Worm (Caenorhabditis elegans): ENCODE results near the gene C56E6.4.

C56E6.4 gene

ce11 chrII:6565077-6565476, 36.5 kb upstream of the C56E6.4 start, which contains the start of gene mpz-3 (continued):
- TF ChIP-seq ets-4 (tag; optimal IDR thresholded peaks at IDR 0.05) (no peak), dve-1 (tag; optimal IDR thresholded peaks at IDR 0.05) (peak; percentile 30), elt-4 (tag; optimal IDR thresholded peaks at IDR 0.05) (no peak), fax-1 (tag; optimal IDR thresholded peaks at IDR 0.05) (peak; percentile 23), tbx-2 (tag; optimal IDR thresholded peaks at IDR 0.05) (peak; percentile 39), ceh-2 (tag; optimal IDR thresholded peaks at IDR 0.05) (peak; percentile 2), hlh-30 (tag; optimal IDR thresholded peaks at IDR 0.05; ENCODE audit: insufficient read depth) (no peak), dmd-4 (tag; optimal IDR thresholded peaks at IDR 0.05; ENCODE audit: borderline replicate concordance) (no peak), nfya-1 (tag; optimal IDR thresholded peaks at IDR 0.05) (no peak), npax-4 (tag; optimal IDR thresholded peaks at IDR 0.05) (peak; percentile 16), pag-3 (tag; optimal IDR thresholded peaks at IDR 0.05; ENCODE audit: borderline replicate concordance) (no peak)

DNA sequence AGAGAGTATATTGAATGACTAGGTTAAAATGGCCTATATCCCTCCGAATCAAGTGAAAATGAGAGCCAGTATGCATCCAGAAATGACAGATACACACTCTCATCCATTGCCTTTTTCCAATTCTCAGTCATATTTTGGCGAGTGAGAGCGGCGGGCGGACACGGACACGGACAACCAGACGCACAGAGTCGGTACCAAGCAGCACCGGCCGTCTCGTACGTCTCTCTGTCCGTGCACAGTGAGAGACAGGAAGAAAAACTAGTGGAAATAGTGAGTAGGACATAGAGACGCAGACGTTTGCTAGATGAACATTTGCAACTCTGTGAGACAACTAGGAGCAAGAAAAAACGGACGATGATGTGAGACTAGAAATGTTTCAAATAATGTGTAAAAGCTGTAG, 34.7 kb upstream of the C56E6.4 start:
- no peak for TF ChIP-seq ahr-1 (tag; optimal IDR thresholded peaks at IDR 0.05)
- no peak for TF ChIP-seq sox-4 (tag; optimal IDR thresholded peaks at IDR 0.05)
- no peak for TF ChIP-seq elt-2 (tag; optimal IDR thresholded peaks at IDR 0.05)
- no peak for TF ChIP-seq ceh-48 (tag; optimal IDR thresholded peaks at IDR 0.05)
- no peak for TF ChIP-seq nhr-11 (tag; optimal IDR thresholded peaks at IDR 0.05)
- TF ChIP-seq elt-4 (tag; optimal IDR thresholded peaks at IDR 0.05), result no peak
- TF ChIP-seq unc-55 (GFP tag; optimal IDR thresholded peaks at IDR 0.05), result peak; percentile 55
- no peak for TF ChIP-seq hlh-13 (GFP tag; optimal IDR thresholded peaks at IDR 0.05)
- TF ChIP-seq F13H6.1 (tag; optimal IDR thresholded peaks at IDR 0.05), result no peak
- peak; percentile 8 for TF ChIP-seq ceh-14 (tag; optimal IDR thresholded peaks at IDR 0.05)
- TF ChIP-seq ceh-45 (GFP tag; IDR thresholded peaks at IDR 0.05), result no peak
- TF ChIP-seq ama-1 (optimal IDR thresholded peaks at IDR 0.05), result no peak
- TF ChIP-seq rnt-1 (tag; optimal IDR thresholded peaks at IDR 0.05), result no peak
- TF ChIP-seq ceh-24 (tag; optimal IDR thresholded peaks at IDR 0.05), result no peak
- peak; percentile 25 for TF ChIP-seq tbx-2 (tag; optimal IDR thresholded peaks at IDR 0.05)
- TF ChIP-seq hlh-8 (tag; optimal IDR thresholded peaks at IDR 0.05), result no peak
- no peak for TF ChIP-seq C08G9.2 (tag; optimal IDR thresholded peaks at IDR 0.05)
- TF ChIP-seq C38D4.7 (GFP tag; optimal IDR thresholded peaks at IDR 0.05), result no peak
- TF ChIP-seq fkh-6 (tag; optimal IDR thresholded peaks at IDR 0.05), result no peak
- peak; percentile 27 for TF ChIP-seq ref-2 (tag; optimal IDR thresholded peaks at IDR 0.05)

- no peak for TF ChIP-seq odd-2 (tag; optimal IDR thresholded peaks at IDR 0.05)
- no peak for TF ChIP-seq pros-1 (tag; optimal IDR thresholded peaks at IDR 0.05)
- TF ChIP-seq rnt-1 (tag; optimal IDR thresholded peaks at IDR 0.05), result no peak
- TF ChIP-seq tbx-2 (tag; optimal IDR thresholded peaks at IDR 0.05), result no peak
- no peak for TF ChIP-seq ceh-18 (tag; optimal IDR thresholded peaks at IDR 0.05)
- no peak for TF ChIP-seq ztf-16 (tag; optimal IDR thresholded peaks at IDR 0.05)
- TF ChIP-seq madf-2 (tag; optimal IDR thresholded peaks at IDR 0.05), result no peak
- TF ChIP-seq nhr-11 (tag; optimal IDR thresholded peaks at IDR 0.05), result no peak
- no peak for TF ChIP-seq hlh-30 (tag; optimal IDR thresholded peaks at IDR 0.05; ENCODE audit: insufficient read depth)
Observed at ce11 chrII:6562203-6562867, 33.8 kb upstream of the C56E6.4 start.

- no peak for TF ChIP-seq fkh-6 (tag; optimal IDR thresholded peaks at IDR 0.05)
- no peak for TF ChIP-seq dmd-4 (tag; optimal IDR thresholded peaks at IDR 0.05; ENCODE audit: borderline replicate concordance)
- no peak for TF ChIP-seq hlh-15 (tag; optimal IDR thresholded peaks at IDR 0.05)
- no peak for TF ChIP-seq elt-2 (tag; optimal IDR thresholded peaks at IDR 0.05)
- TF ChIP-seq ceh-9 (tag; optimal IDR thresholded peaks at IDR 0.05), result no peak
- TF ChIP-seq fkh-10 (GFP tag; optimal IDR thresholded peaks at IDR 0.05), result no peak
- TF ChIP-seq ttx-3 (tag; optimal IDR thresholded peaks at IDR 0.05), result no peak
Observed at ce11 chrII:6561300-6561699, 32.8 kb upstream of the C56E6.4 start, which contains the start of gene F18C5.10. Gene F18C5.10, minus strand, starts transcription at chrII:6561444.
